Fruit fly (Drosophila melanogaster): ENCODE data around the gene CG6686.

The CG6686 gene

DNA sequence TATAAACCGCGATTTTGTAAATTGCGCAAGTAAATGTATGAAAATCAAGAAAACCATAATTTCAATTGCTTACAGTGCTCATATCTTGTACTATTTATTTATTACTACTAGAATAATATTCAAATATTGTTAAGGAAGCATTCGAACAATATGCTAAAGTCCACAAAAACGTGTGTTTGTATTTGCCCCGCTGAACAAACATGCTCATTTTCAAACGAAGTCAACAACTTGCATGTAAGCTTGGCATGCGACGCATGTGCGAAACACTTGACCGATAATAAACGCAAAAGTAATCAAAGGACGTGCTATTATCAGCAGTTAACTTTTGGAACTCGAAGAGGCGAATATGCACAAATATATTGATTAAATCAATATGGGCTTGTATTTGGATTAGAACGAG is 33.4 kb upstream of the CG6686 start (continued):
- TF ChIP-seq CG9932 (GFP tag; IDR thresholded peaks at IDR 0.05) (no peak), klu (GFP tag; IDR thresholded peaks at IDR 0.05) (no peak), gce (GFP tag; IDR thresholded peaks at IDR 0.05) (no peak), CG6689 (GFP tag; IDR thresholded peaks at IDR 0.05) (no peak), Tbp (GFP tag; optimal IDR thresholded peaks at IDR 0.05) (no peak), CG3281 (GFP tag; optimal IDR thresholded peaks at IDR 0.05) (peak; percentile 80), shn (GFP tag; optimal IDR thresholded peaks at IDR 0.05) (no peak), cwo (GFP tag; optimal IDR thresholded peaks at IDR 0.05) (peak; percentile 37), CG10543 (GFP tag; optimal IDR thresholded peaks at IDR 0.05) (peak; percentile 80), wek (GFP tag; optimal IDR thresholded peaks at IDR 0.05) (peak; percentile 83), CG10431 (GFP tag; optimal IDR thresholded peaks at IDR 0.05) (peak; percentile 70), CG6765 (GFP tag; optimal IDR thresholded peaks at IDR 0.05) (no peak), fd64A (GFP tag; optimal IDR thresholded peaks at IDR 0.05) (peak; percentile 84), gro (GFP tag; optimal IDR thresholded peaks at IDR 0.05) (peak; percentile 25), Sry-δ (GFP tag; optimal IDR thresholded peaks at IDR 0.05) (peak; percentile 4), NfI (GFP tag; optimal IDR thresholded peaks at IDR 0.05) (peak; percentile 37), Awh (GFP tag; IDR thresholded peaks at IDR 0.05) (0 out of 2 replicates have a peak, but pooled peaks have one; percentile 19), CG18619 (GFP tag; optimal IDR thresholded peaks at IDR 0.05) (peak; percentile 76), CG13894 (tag; optimal IDR thresholded peaks at IDR 0.05) (no peak), CG30020 (tag; optimal IDR thresholded peaks at IDR 0.05) (no peak), B-H1 (GFP tag; IDR thresholded peaks at IDR 0.05) (peak; percentile 11; the same call in 1 of the 3 replicates), Stat92E (GFP tag; optimal IDR thresholded peaks at IDR 0.05) (no peak), CG18599 (GFP tag; optimal IDR thresholded peaks at IDR 0.05) (peak; percentile 73), salm (tag; optimal IDR thresholded peaks at IDR 0.05) (peak; percentile 9), CG1024 (GFP tag; IDR thresholded peaks at IDR 0.05) (no peak), CG12299 (tag; optimal IDR thresholded peaks at IDR 0.05) (peak; percentile 89), CG34376 (GFP tag; optimal IDR thresholded peaks at IDR 0.05) (peak; percentile 40), ranshi (GFP tag; IDR thresholded peaks at IDR 0.05) (peak; percentile 61; the same call in 1 of the 2 replicates), HmgZ (tag; optimal IDR thresholded peaks at IDR 0.05) (peak; percentile 60), bcd (GFP tag; optimal IDR thresholded peaks at IDR 0.05) (peak; percentile 34), CG17359 (tag; optimal IDR thresholded peaks at IDR 0.05) (peak; percentile 74), CG4730 (GFP tag; IDR thresholded peaks at IDR 0.05) (no peak), Pdp1 (GFP tag; optimal IDR thresholded peaks at IDR 0.05) (no peak), CG34422 (GFP tag; IDR thresholded peaks at IDR 0.05) (no peak), cg (GFP tag; optimal IDR thresholded peaks at IDR 0.05) (no peak), CG11504 (tag; optimal IDR thresholded peaks at IDR 0.05) (peak; percentile 46), Hr51 (GFP tag; optimal IDR thresholded peaks at IDR 0.05) (peak; percentile 1 to 34), B-H2 (GFP tag; optimal IDR thresholded peaks at IDR 0.05) (peak; percentile 52), CG6791 (GFP tag; IDR thresholded peaks at IDR 0.05; ENCODE audit: partially characterized antibody) (no peak), CG10267 (tag; optimal IDR thresholded peaks at IDR 0.05) (peak; percentile 27), CG3838 (GFP tag; optimal IDR thresholded peaks at IDR 0.05) (peak; percentile 78), prd (optimal IDR thresholded peaks at IDR 0.05) (no peak), prd (GFP tag; IDR thresholded peaks at IDR 0.05) (peak; percentile 51; the same call in 2 of the 3 replicates), CG8089 (GFP tag; optimal IDR thresholded peaks at IDR 0.05) (peak; percentile 44), Hand (GFP tag; optimal IDR thresholded peaks at IDR 0.05) (peak; percentile 42), CG43689 (GFP tag; IDR thresholded peaks at IDR 0.05) (no peak), CG12071 (GFP tag; optimal IDR thresholded peaks at IDR 0.05) (peak; percentile 73), CG11398 (GFP tag; optimal IDR thresholded peaks at IDR 0.05) (peak; percentile 54), Fer2 (tag; optimal IDR thresholded peaks at IDR 0.05) (peak; percentile 0), CG17612 (GFP tag; IDR thresholded peaks at IDR 0.05) (no peak)

All from whole organism, embryonic.